Fruit fly (Drosophila melanogaster) whole organism, embryonic: Measurements from ENCODE around the gene SpdS.

Source experiments
- Bdp1 ChIP-seq: fragments of 200-800 bp; sonication (Bioruptor generic); optimal IDR thresholded peaks from 3 replicates; lab custom pipeline; 2016; ENCODE audit warnings: missing biosample characterization, missing genetic modification characterization
- CG10267 ChIP-seq: fragments of 200-800 bp; sonication (Bioruptor generic); optimal IDR thresholded peaks from 2 replicates; lab custom pipeline; 2018; ENCODE audit warnings: missing biosample characterization, mild to moderate bottlenecking, missing genetic modification characterization, moderate library complexity
- CG10565 ChIP-seq: fragments of 200-800 bp; sonication (Bioruptor generic); optimal IDR thresholded peaks from 3 replicates; lab custom pipeline; 2016; ENCODE audit warnings: missing biosample characterization, mild to moderate bottlenecking, missing genetic modification characterization
- CG14014 ChIP-seq: fragments of 200-800 bp; sonication (Bioruptor generic); IDR thresholded peaks from 2 replicates; pipeline ENCODE4 v1.3.6; 2022; ENCODE audit warnings: missing biosample characterization, missing genetic modification characterization
- CG14965 ChIP-seq: fragments of 200-800 bp; sonication (Bioruptor generic); optimal IDR thresholded peaks from 2 replicates; lab custom pipeline; 2016; ENCODE audit warnings: missing biosample characterization, missing genetic modification characterization, borderline replicate concordance
- CG1529 ChIP-seq: fragments of 200-800 bp; sonication (Bioruptor generic); optimal IDR thresholded peaks from 3 replicates; lab custom pipeline; 2018; ENCODE audit warnings: missing biosample characterization, missing genetic modification characterization
- CG16863 ChIP-seq: fragments of 200-800 bp; sonication (Bioruptor generic); optimal IDR thresholded peaks from 3 replicates; lab custom pipeline; 2016; ENCODE audit warnings: missing biosample characterization, missing genetic modification characterization
- CG17385 ChIP-seq: fragments of 200-800 bp; sonication (Bioruptor generic); optimal IDR thresholded peaks from 3 replicates; lab custom pipeline; 2018; ENCODE audit warnings: missing biosample characterization, mild to moderate bottlenecking, missing genetic modification characterization
- CG17568 ChIP-seq: fragments of 200-800 bp; sonication (Bioruptor generic); optimal IDR thresholded peaks from 2 replicates; lab custom pipeline; 2018; ENCODE audit warnings: missing biosample characterization, mild to moderate bottlenecking, missing genetic modification characterization, moderate library complexity
- CG17829 ChIP-seq: fragments of 200-800 bp; optimal IDR thresholded peaks from 2 replicates; lab custom pipeline; 2019; ENCODE audit warnings: missing biosample characterization, mild to moderate bottlenecking, missing genetic modification characterization, moderate library complexity
- CG2199 ChIP-seq: fragments of 200-800 bp; sonication (Bioruptor generic); IDR thresholded peaks from 3 replicates; pipeline ENCODE4 v1.3.6; 2022; ENCODE audit warnings: missing biosample characterization, missing genetic modification characterization
- CG2202 ChIP-seq: fragments of 200-800 bp; sonication (Bioruptor generic); optimal IDR thresholded peaks from 2 replicates; lab custom pipeline; 2018; ENCODE audit warnings: missing biosample characterization, mild to moderate bottlenecking, missing genetic modification characterization
- CG2712 ChIP-seq: fragments of 200-800 bp; optimal IDR thresholded peaks from 3 replicates; lab custom pipeline; 2019; ENCODE audit warnings: missing biosample characterization, mild to moderate bottlenecking, missing genetic modification characterization, moderate library complexity
- CG30403 ChIP-seq: fragments of 200-800 bp; sonication (Bioruptor generic); optimal IDR thresholded peaks from 3 replicates; lab custom pipeline; 2016; ENCODE audit warnings: missing biosample characterization, missing genetic modification characterization
- CG3065 ChIP-seq: fragments of 200-800 bp; sonication (Bioruptor generic); optimal IDR thresholded peaks from 2 replicates; lab custom pipeline; 2016; ENCODE audit warnings: missing biosample characterization, missing genetic modification characterization
- CG4282 ChIP-seq: fragments of 200-800 bp; sonication (Bioruptor generic); optimal IDR thresholded peaks from 2 replicates; lab custom pipeline; 2016; ENCODE audit warnings: missing biosample characterization, missing genetic modification characterization
- CG4707 ChIP-seq: fragments of 200-800 bp; sonication (Bioruptor generic); optimal IDR thresholded peaks from 2 replicates; lab custom pipeline; 2018; ENCODE audit warnings: missing biosample characterization, mild to moderate bottlenecking, missing genetic modification characterization, moderate library complexity
- CG5180 ChIP-seq: fragments of 200-800 bp; sonication (Bioruptor generic); optimal IDR thresholded peaks from 3 replicates; lab custom pipeline; 2017; ENCODE audit warnings: missing biosample characterization, missing genetic modification characterization, mild to moderate bottlenecking, moderate library complexity, missing genetic modification reagents
- CG6254 ChIP-seq: fragments of 200-800 bp; sonication (Bioruptor generic); optimal IDR thresholded peaks from 3 replicates; lab custom pipeline; 2017; ENCODE audit warnings: mild to moderate bottlenecking, missing biosample characterization, missing genetic modification reagents, missing genetic modification characterization
- CG6654 ChIP-seq: fragments of 200-800 bp; sonication (Bioruptor generic); optimal IDR thresholded peaks from 2 replicates; lab custom pipeline; 2017; ENCODE audit warnings: missing biosample characterization, mild to moderate bottlenecking, missing genetic modification characterization
- CG8281 ChIP-seq: fragments of 200-800 bp; sonication (Bioruptor generic); optimal IDR thresholded peaks from 2 replicates; lab custom pipeline; 2018; ENCODE audit warnings: missing biosample characterization, mild to moderate bottlenecking, missing genetic modification characterization, moderate library complexity
- CG9876 ChIP-seq: fragments of 200-800 bp; sonication (Bioruptor generic); optimal IDR thresholded peaks from 2 replicates; lab custom pipeline; 2016; ENCODE audit warnings: missing biosample characterization, missing genetic modification characterization
- Dek ChIP-seq: fragments of 200-800 bp; sonication (Bioruptor generic); optimal IDR thresholded peaks from 3 replicates; lab custom pipeline; 2019; ENCODE audit warnings: missing biosample characterization, mild to moderate bottlenecking, missing genetic modification characterization, moderate library complexity
- Dref ChIP-seq: fragments of 200-800 bp; sonication (Bioruptor generic); IDR thresholded peaks from 2 replicates; pipeline ENCODE4 v1.3.6; 2022; ENCODE audit warnings: missing biosample characterization, missing genetic modification characterization
- H15 ChIP-seq: fragments of 200-800 bp; sonication (Bioruptor generic); IDR thresholded peaks from 3 replicates; pipeline ENCODE4 v1.3.6; 2022; ENCODE audit warnings: missing biosample characterization, missing genetic modification characterization
- HHEX ChIP-seq: fragments of 200-800 bp; sonication (Bioruptor generic); optimal IDR thresholded peaks from 3 replicates; lab custom pipeline; 2017; ENCODE audit warnings: missing biosample characterization, mild to moderate bottlenecking, missing genetic modification characterization, missing genetic modification reagents
- Hand ChIP-seq: fragments of 200-800 bp; sonication (Bioruptor generic); optimal IDR thresholded peaks from 2 replicates; lab custom pipeline; 2017; ENCODE audit warnings: mild to moderate bottlenecking, missing biosample characterization, missing genetic modification reagents, missing genetic modification characterization
- Hr3 ChIP-seq: fragments of 200-800 bp; sonication (Bioruptor generic); optimal IDR thresholded peaks from 3 replicates; lab custom pipeline; 2016; ENCODE audit warnings: missing biosample characterization, missing genetic modification characterization
- Jarid2 ChIP-seq: fragments of 200-800 bp; sonication (Bioruptor generic); optimal IDR thresholded peaks from 3 replicates; lab custom pipeline; 2017; ENCODE audit warnings: mild to moderate bottlenecking, missing biosample characterization, missing genetic modification reagents, missing genetic modification characterization
- NfI ChIP-seq: fragments of 200-800 bp; sonication (Bioruptor generic); optimal IDR thresholded peaks from 3 replicates; lab custom pipeline; 2018; ENCODE audit warnings: missing biosample characterization, mild to moderate bottlenecking, missing genetic modification characterization, moderate library complexity
- Oli ChIP-seq: fragments of 200-800 bp; sonication (Bioruptor generic); optimal IDR thresholded peaks from 2 replicates; lab custom pipeline; 2018; ENCODE audit warnings: missing biosample characterization, mild to moderate bottlenecking, missing genetic modification characterization, moderate library complexity
- Taf1 ChIP-seq: fragments of 200-800 bp; sonication (Bioruptor generic); IDR thresholded peaks from 2 replicates; pipeline ENCODE4 v1.3.6; 2022; ENCODE audit warnings: missing biosample characterization, missing genetic modification characterization
- Trl ChIP-seq, 3 experiments: fragments of >200 bp in 2 of 3; fragments of 200-800 bp in 1 of 3; sonication (Bioruptor generic) in 1 of 3; optimal IDR thresholded peaks; 2 replicates in 1 of 3; 3 replicates in 2 of 3; lab custom pipeline; 2016 to 2017; ENCODE audit warnings: missing biosample characterization in 1 of 3, missing genetic modification characterization in 1 of 3
- abd-A ChIP-seq: fragments of 200-800 bp; sonication (Bioruptor generic); optimal IDR thresholded peaks from 3 replicates; lab custom pipeline; 2019; ENCODE audit warnings: missing biosample characterization, mild to moderate bottlenecking, missing genetic modification characterization, moderate library complexity
- ash1 ChIP-seq: fragments of 200-800 bp; sonication (Bioruptor generic); optimal IDR thresholded peaks from 2 replicates; lab custom pipeline; 2018; ENCODE audit warnings: missing biosample characterization, mild to moderate bottlenecking, missing genetic modification characterization
- bbx ChIP-seq: fragments of 200-800 bp; sonication (Bioruptor generic); IDR thresholded peaks from 2 replicates; pipeline ENCODE4 v1.3.6; 2022; ENCODE audit warnings: missing biosample characterization, missing genetic modification characterization; ENCODE audit not compliant: partially characterized antibody
- chinmo ChIP-seq: fragments of 200-800 bp; sonication (Bioruptor generic); IDR thresholded peaks from 4 replicates; pipeline ENCODE4 v1.3.6; 2022; ENCODE audit warnings: missing biosample characterization, missing genetic modification characterization; ENCODE audit not compliant: partially characterized antibody
- gro ChIP-seq: fragments of 200-800 bp; sonication (Bioruptor generic); optimal IDR thresholded peaks from 2 replicates; lab custom pipeline; 2016; ENCODE audit warnings: missing biosample characterization, missing genetic modification characterization
- ind ChIP-seq: fragments of 200-800 bp; sonication (Bioruptor generic); optimal IDR thresholded peaks from 3 replicates; lab custom pipeline; 2016; ENCODE audit warnings: missing biosample characterization, missing genetic modification characterization
- kni ChIP-seq: fragments of 200-800 bp; sonication (Bioruptor generic); optimal IDR thresholded peaks from 3 replicates; lab custom pipeline; 2017; ENCODE audit warnings: mild to moderate bottlenecking, missing biosample characterization, missing genetic modification reagents, missing genetic modification characterization
- mam ChIP-seq: fragments of 200-800 bp; sonication (Bioruptor generic); optimal IDR thresholded peaks from 3 replicates; lab custom pipeline; 2016; ENCODE audit warnings: missing biosample characterization, missing genetic modification characterization
- mirr ChIP-seq: fragments of 200-800 bp; sonication (Bioruptor generic); optimal IDR thresholded peaks from 3 replicates; lab custom pipeline; 2018; ENCODE audit warnings: missing biosample characterization, mild to moderate bottlenecking, missing genetic modification characterization
- pita ChIP-seq: fragments of 200-800 bp; sonication (Bioruptor generic); optimal IDR thresholded peaks from 2 replicates; lab custom pipeline; 2017; ENCODE audit warnings: missing biosample characterization, mild to moderate bottlenecking, missing genetic modification characterization
- pros ChIP-seq: fragments of 200-800 bp; sonication (Bioruptor generic); optimal IDR thresholded peaks from 3 replicates; lab custom pipeline; 2019; ENCODE audit warnings: missing biosample characterization, mild to moderate bottlenecking, missing genetic modification characterization, moderate library complexity
- slou ChIP-seq: fragments of 200-800 bp; sonication (Bioruptor generic); optimal IDR thresholded peaks from 3 replicates; lab custom pipeline; 2016; ENCODE audit warnings: missing biosample characterization, missing genetic modification characterization
- stwl ChIP-seq: fragments of 200-800 bp; sonication (Bioruptor generic); optimal IDR thresholded peaks from 3 replicates; lab custom pipeline; 2018; ENCODE audit warnings: missing biosample characterization, mild to moderate bottlenecking, missing genetic modification characterization, moderate library complexity
- tin ChIP-seq: fragments of 200-800 bp; sonication (Bioruptor generic); optimal IDR thresholded peaks from 3 replicates; lab custom pipeline; 2016; ENCODE audit warnings: missing biosample characterization, missing genetic modification characterization
- wdn ChIP-seq: fragments of 200-800 bp; sonication (Bioruptor generic); IDR thresholded peaks from 2 replicates; pipeline ENCODE4 v1.3.6; 2022; ENCODE audit warnings: missing biosample characterization, missing genetic modification characterization
- wor ChIP-seq: fragments of 200-800 bp; sonication (Bioruptor generic); IDR thresholded peaks from 2 replicates; pipeline ENCODE4 v1.3.6; 2022; ENCODE audit warnings: missing biosample characterization, missing genetic modification characterization

The SpdS gene

DNA sequence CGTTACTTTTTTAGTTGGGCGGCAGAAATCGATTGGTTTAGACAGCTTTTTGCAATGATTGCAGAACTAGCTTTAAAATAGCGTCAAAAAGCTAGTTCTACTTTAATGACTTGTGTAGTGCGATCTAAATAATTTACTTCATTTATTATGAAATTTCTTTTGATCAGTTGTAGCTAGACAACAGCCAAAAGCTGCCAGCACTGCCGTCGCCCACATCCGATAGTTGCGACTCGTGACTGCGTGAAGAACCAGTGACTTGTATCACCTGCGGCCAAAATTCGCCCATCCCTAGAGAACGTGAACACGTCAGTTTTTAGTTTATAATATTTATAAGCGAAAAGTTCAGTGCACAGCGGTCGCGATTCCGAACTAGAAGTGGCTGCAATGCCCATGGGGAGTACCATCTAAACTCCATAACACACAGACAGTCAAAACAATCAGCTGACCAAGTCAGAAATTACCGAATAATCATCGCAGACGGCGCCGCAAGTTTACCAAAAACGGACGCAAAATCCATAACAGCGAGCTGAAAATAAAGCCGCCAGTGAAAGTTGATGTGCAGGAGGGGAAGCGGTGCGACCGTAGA lies 44.7 kb upstream of the SpdS start, which contains the start of gene P58IPK (continued):
- TF ChIP-seq CG10565 (GFP tag; lab: Kevin White, UChicago) (no peak), Oli (peak; percentile 0), bbx (GFP tag; lab: Robert Waterston, UW) (peak; percentile 95), CG5180 (GFP tag; lab: Kevin White, UChicago) (no peak), CG6254 (no peak), gro (GFP tag; lab: Kevin White, UChicago) (peak; percentile 82), wdn (0 out of 2 replicates have a peak, but pooled peaks have one; percentile 41), Bdp1 (GFP tag; lab: Kevin White, UChicago) (peak; percentile 69), CG30403 (GFP tag; lab: Kevin White, UChicago) (peak; percentile 80), CG2712 (tag; lab: Kevin White, UChicago) (peak; percentile 66), CG17385 (peak; percentile 4), H15 (GFP tag; lab: Robert Waterston, UW) (peak; percentile 45; the same call in 1 of the 3 replicates), Trl (optimal IDR thresholded peaks at IDR 0.05; lab: Kevin White, UChicago) (no peak), Trl (GFP tag; optimal IDR thresholded peaks at IDR 0.05; lab: Kevin White, UChicago) (peak; percentile 70), wor (GFP tag; lab: Robert Waterston, UW) (no peak), mirr (GFP tag; lab: Kevin White, UChicago) (peak; percentile 0), CG10267 (tag; lab: Kevin White, UChicago) (peak; percentile 68), HHEX (GFP tag; lab: Kevin White, UChicago) (peak; percentile 37), CG4707 (GFP tag; lab: Kevin White, UChicago) (no peak), Hr3 (peak; percentile 46), CG17568 (GFP tag; lab: Kevin White, UChicago) (no peak), pros (GFP tag; lab: Kevin White, UChicago) (no peak), Hand (GFP tag; lab: Kevin White, UChicago) (no peak), Taf1 (peak; percentile 13; the same call in 1 of the 2 replicates), kni (GFP tag; lab: Kevin White, UChicago) (peak; percentile 22), CG3065 (peak; percentile 37), abd-A (tag; lab: Kevin White, UChicago) (no peak), ind (GFP tag; lab: Kevin White, UChicago) (peak; percentile 72), tin (peak; percentile 69), Dref (GFP tag; lab: Robert Waterston, UW) (peak; percentile 65), Jarid2 (peak; percentile 40), chinmo (GFP tag; lab: Robert Waterston, UW) (peak; percentile 73; the same call in 2 of the 4 replicates), CG4282 (GFP tag; lab: Kevin White, UChicago) (peak; percentile 0), CG2199 (0 out of 3 replicates have a peak, but pooled peaks have one; percentile 45), NfI (GFP tag; lab: Kevin White, UChicago) (peak; percentile 65), CG2202 (no peak), stwl (tag; lab: Kevin White, UChicago) (peak; percentile 55), slou (GFP tag; lab: Kevin White, UChicago) (no peak), mam (peak; percentile 85), CG1529 (GFP tag; lab: Kevin White, UChicago) (no peak), CG17829 (tag; lab: Kevin White, UChicago) (peak; percentile 64), CG14965 (GFP tag; lab: Kevin White, UChicago) (no peak), CG8281 (tag; lab: Kevin White, UChicago) (no peak), CG9876 (GFP tag; lab: Kevin White, UChicago) (peak; percentile 57), ash1 (GFP tag; lab: Kevin White, UChicago) (peak; percentile 40), CG16863 (GFP tag; lab: Kevin White, UChicago) (peak; percentile 45), Dek (tag; lab: Kevin White, UChicago) (peak; percentile 68), pita (GFP tag; lab: Kevin White, UChicago) (no peak), CG14014 (GFP tag; lab: Robert Waterston, UW) (peak; percentile 56), CG6654 (GFP tag; lab: Kevin White, UChicago) (no peak)
